Worm (Caenorhabditis elegans): Measurements from ENCODE around the gene K11D9.3.

Gene K11D9.3

ce11 chrIII:10759050-10760023 lies 42.7 kb downstream of the K11D9.3 start, which contains the start of gene tasp-1 (continued):
- peak; percentile 93 for TF ChIP-seq sox-2 (GFP tag; IDR thresholded peaks at IDR 0.05)
- peak; percentile 99 for TF ChIP-seq nfya-1 (tag; optimal IDR thresholded peaks at IDR 0.05)
- peak; percentile 91 for TF ChIP-seq sox-4 (tag; optimal IDR thresholded peaks at IDR 0.05)
- peak; percentile 91 for TF ChIP-seq gmeb-2 (tag; optimal IDR thresholded peaks at IDR 0.05)
- peak; percentile 100 for TF ChIP-seq ceh-34 (tag; optimal IDR thresholded peaks at IDR 0.05)
- TF ChIP-seq nhr-11 (tag; optimal IDR thresholded peaks at IDR 0.05) = peak; percentile 89
- TF ChIP-seq hlh-30 (tag; optimal IDR thresholded peaks at IDR 0.05; ENCODE audit: insufficient read depth) = peak; percentile 100
- TF ChIP-seq unc-86 (tag; optimal IDR thresholded peaks at IDR 0.05) = peak; percentile 99
- TF ChIP-seq pax-1 (tag; optimal IDR thresholded peaks at IDR 0.05) = peak; percentile 88
- peak; percentile 80 for TF ChIP-seq C38D4.7 (GFP tag; optimal IDR thresholded peaks at IDR 0.05)
- peak; percentile 76 for TF ChIP-seq lin-11 (tag; optimal IDR thresholded peaks at IDR 0.05)
- TF ChIP-seq T23F11.4 (GFP tag; optimal IDR thresholded peaks at IDR 0.05) = peak; percentile 95
- peak; percentile 93 for TF ChIP-seq unc-55 (GFP tag; optimal IDR thresholded peaks at IDR 0.05)
- TF ChIP-seq unc-3 (GFP tag; conservative IDR thresholded peaks at IDR 0.05) = peak; percentile 96
- TF ChIP-seq unc-3 (tag; optimal IDR thresholded peaks at IDR 0.05) = peak; percentile 97
- TF ChIP-seq Y22D7AL.16 (tag; optimal IDR thresholded peaks at IDR 0.05) = peak; percentile 92
- TF ChIP-seq hlh-6 (tag; optimal IDR thresholded peaks at IDR 0.05) = peak; percentile 92
- no peak for TF ChIP-seq ama-1 (optimal IDR thresholded peaks at IDR 0.05)
- no peak for TF ChIP-seq ceh-9 (tag; optimal IDR thresholded peaks at IDR 0.05)
- peak; percentile 98 for TF ChIP-seq lim-6 (tag; optimal IDR thresholded peaks at IDR 0.05)
- TF ChIP-seq dve-1 (tag; optimal IDR thresholded peaks at IDR 0.05) = peak; percentile 98
- TF ChIP-seq ceh-14 (tag; optimal IDR thresholded peaks at IDR 0.05) = peak; percentile 99
- TF ChIP-seq madf-2 (tag; optimal IDR thresholded peaks at IDR 0.05) = peak; percentile 98
- peak; percentile 98 for TF ChIP-seq C08G9.2 (tag; optimal IDR thresholded peaks at IDR 0.05)
- peak; percentile 98 for TF ChIP-seq mec-3 (tag; optimal IDR thresholded peaks at IDR 0.05; ENCODE audit: borderline replicate concordance)
- peak; percentile 95 for TF ChIP-seq K09A11.1 (tag; optimal IDR thresholded peaks at IDR 0.05; ENCODE audit: insufficient read depth)
- peak; percentile 100 for TF ChIP-seq ceh-18 (tag; optimal IDR thresholded peaks at IDR 0.05)
- peak; percentile 95 for TF ChIP-seq pag-3 (tag; optimal IDR thresholded peaks at IDR 0.05; ENCODE audit: borderline replicate concordance)
- peak; percentile 90 for TF ChIP-seq zip-5 (tag; optimal IDR thresholded peaks at IDR 0.05)
- TF ChIP-seq hlh-8 (tag; optimal IDR thresholded peaks at IDR 0.05) = peak; percentile 98
- peak; percentile 89 for TF ChIP-seq ttx-3 (tag; optimal IDR thresholded peaks at IDR 0.05)
- TF ChIP-seq fax-1 (tag; optimal IDR thresholded peaks at IDR 0.05) = peak; percentile 92
- TF ChIP-seq che-1 (tag; optimal IDR thresholded peaks at IDR 0.05) = peak; percentile 83
- TF ChIP-seq ceh-24 (tag; optimal IDR thresholded peaks at IDR 0.05) = peak; percentile 84
- TF ChIP-seq ceh-19 (GFP tag; optimal IDR thresholded peaks at IDR 0.05) = peak; percentile 96
- TF ChIP-seq ceh-45 (GFP tag; IDR thresholded peaks at IDR 0.05) = peak; percentile 93
- peak; percentile 90 for TF ChIP-seq sdc-2 (tag; optimal IDR thresholded peaks at IDR 0.05)
- peak; percentile 98 for TF ChIP-seq pat-9 (tag; optimal IDR thresholded peaks at IDR 0.05)
- peak; percentile 97 for TF ChIP-seq ahr-1 (tag; optimal IDR thresholded peaks at IDR 0.05)
- TF ChIP-seq hlh-13 (GFP tag; optimal IDR thresholded peaks at IDR 0.05) = peak; percentile 90
- TF ChIP-seq tbx-7 (tag; optimal IDR thresholded peaks at IDR 0.05) = peak; percentile 91
- TF ChIP-seq eyg-1 (tag; optimal IDR thresholded peaks at IDR 0.05) = peak; percentile 94
- peak; percentile 62 for TF ChIP-seq nhr-232 (tag; optimal IDR thresholded peaks at IDR 0.05)
- TF ChIP-seq pqm-1 (tag; optimal IDR thresholded peaks at IDR 0.05) = peak; percentile 99
- peak; percentile 92 for TF ChIP-seq K02D7.2 (tag; optimal IDR thresholded peaks at IDR 0.05)
- peak; percentile 100 for TF ChIP-seq ceh-31 (tag; optimal IDR thresholded peaks at IDR 0.05)
- TF ChIP-seq ref-2 (tag; optimal IDR thresholded peaks at IDR 0.05) = peak; percentile 100
